Worm (Caenorhabditis elegans): Measurements from ENCODE around the gene ptb-1.

Gene ptb-1

ce11 chrII:10714262-10714933 lies 39.0 kb downstream of the ptb-1 start, which contains the start of the genes dph-2 and C09G5.7:
TSS of gene dph-2 (minus strand) at chrII:10714297.
TSS of gene C09G5.7 (plus strand) at chrII:10714883.
- no peak for TF ChIP-seq unc-62 (GFP tag; optimal IDR thresholded peaks at IDR 0.05)

- TF ChIP-seq unc-62 (GFP tag; optimal IDR thresholded peaks at IDR 0.05): no peak
These were observed 41.7 kb downstream of the ptb-1 start, which contains the start of gene C09G5.13 for ce11 chrII:10717124-10717523. TSS of gene C09G5.13 (plus strand) at chrII:10717424.

- TF ChIP-seq unc-62 (GFP tag; optimal IDR thresholded peaks at IDR 0.05): no peak
These were observed 44.5 kb downstream of the ptb-1 start, which contains the start of gene mks-5 for ce11 chrII:10719931-10720330. TSS of gene mks-5 (plus strand) at chrII:10720231.

- TF ChIP-seq unc-62 (GFP tag; optimal IDR thresholded peaks at IDR 0.05): no peak
These were observed 47.7 kb downstream of the ptb-1 start, which contains the start of gene C09G5.14 for ce11 chrII:10723069-10723468. TSS of gene C09G5.14 (minus strand) at chrII:10723169.

ce11 chrII:10730702-10731101 lies 55.3 kb downstream of the ptb-1 start:
- no peak for TF ChIP-seq unc-62 (GFP tag; optimal IDR thresholded peaks at IDR 0.05)

ce11 chrII:10731552-10731951 lies 56.1 kb downstream of the ptb-1 start, which contains the start of gene glb-12:
TSS of gene glb-12 (minus strand) at chrII:10731652.
- no peak for TF ChIP-seq unc-62 (GFP tag; optimal IDR thresholded peaks at IDR 0.05)

- no peak for TF ChIP-seq unc-62 (GFP tag; optimal IDR thresholded peaks at IDR 0.05)
These were observed 61.7 kb downstream of the ptb-1 start, which contains the start of gene C52A11.3 for ce11 chrII:10737059-10737458. TSS of gene C52A11.3 (plus strand) at chrII:10737359.
